Fruit fly (Drosophila melanogaster): ENCODE data around the gene CG44836.

dm6 chr3L:16384145-16384705 is 15.8 kb downstream of the CG44836 start:
- TF ChIP-seq CTCF (optimal IDR thresholded peaks at IDR 0.05) (no peak), CG8478 (optimal IDR thresholded peaks at IDR 0.05) (no peak)
